Worm (Caenorhabditis elegans) whole organism, young adult: Measurements from ENCODE around the gene pbs-3.

Source experiments
- F37B4.10 ChIP-seq: fragments of 200-800 bp; sonication (Bioruptor generic); IDR thresholded peaks from 2 replicates; pipeline ENCODE4 v1.3.6; 2022; ENCODE audit warnings: missing genetic modification characterization, missing compliant biosample characterization
- rpc-1 ChIP-seq, 2 experiments: fragments of 150-350 bp in 1 of 2; sonication (generic microtip) in 1 of 2; optimal IDR thresholded peaks; 2 replicates each; lab custom pipeline; 2014 to 2018; ENCODE audit warnings: missing biosample characterization in 1 of 2, missing genetic modification characterization in 1 of 2, missing genetic modification reagents in 1 of 2, missing genotype in 1 of 2

DNA sequence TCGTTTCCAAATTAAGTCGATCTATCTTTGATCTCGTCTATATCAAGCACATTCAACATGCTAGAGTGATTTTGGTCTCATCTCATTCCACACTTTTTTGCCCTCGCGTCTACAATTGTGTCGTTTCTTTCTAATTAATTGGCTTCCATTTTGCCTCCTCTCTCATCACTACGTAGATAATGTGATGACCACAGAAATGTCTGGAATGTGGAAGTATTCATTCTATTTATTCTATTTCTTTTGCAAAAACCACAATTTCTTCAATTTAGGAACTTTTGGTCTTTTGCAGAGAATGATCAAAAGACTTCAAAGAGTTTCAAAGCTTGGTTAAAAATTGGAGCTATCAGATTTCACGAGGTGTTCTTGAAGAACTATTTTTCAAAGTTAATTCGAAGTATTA lies 39.7 kb downstream of the pbs-3 start:
- TF ChIP-seq rpc-1 (optimal IDR thresholded peaks at IDR 0.05; lab: Kevin White, UChicago) (no peak), rpc-1 (tag; optimal IDR thresholded peaks at IDR 0.05; lab: Kevin White, UChicago) (no peak), F37B4.10 (GFP tag; lab: Robert Waterston, UW) (no peak)
